Worm (Caenorhabditis elegans) whole organism, L4 larva: ENCODE data around the gene F31A3.5.

ENCODE experiments used
- D1046.2 ChIP-seq: fragments of 200-800 bp; sonication (Bioruptor generic); IDR thresholded peaks from 2 replicates; pipeline ENCODE4 v1.3.6; 2022; ENCODE audit warnings: missing genetic modification characterization, missing compliant biosample characterization
- F49E8.2 ChIP-seq: sonication (generic microtip); optimal IDR thresholded peaks from 2 replicates; lab custom pipeline; 2016; ENCODE audit warnings: missing compliant biosample characterization, mild to moderate bottlenecking, missing genetic modification characterization, borderline replicate concordance
- R02D3.7 ChIP-seq: fragments of 150-350 bp; sonication (generic microtip); optimal IDR thresholded peaks from 3 replicates; lab custom pipeline; 2014; ENCODE audit warnings: missing biosample characterization, missing genetic modification characterization
- T26A8.4 ChIP-seq: fragments of 200-800 bp; sonication (Bioruptor generic); IDR thresholded peaks from 2 replicates; pipeline ENCODE4 v1.3.6; 2022; ENCODE audit warnings: missing genetic modification characterization, missing compliant biosample characterization
- Y75B8A.6 ChIP-seq: fragments of 200-800 bp; sonication (Bioruptor generic); IDR thresholded peaks from 2 replicates; pipeline ENCODE4 v1.3.6; 2022; ENCODE audit warnings: missing genetic modification reagents, missing genetic modification characterization, missing compliant biosample characterization
- ZK337.2 ChIP-seq: fragments of 200-800 bp; sonication (Bioruptor generic); IDR thresholded peaks from 2 replicates; pipeline ENCODE4 v1.3.6; 2022; ENCODE audit warnings: missing genetic modification reagents, missing genetic modification characterization, missing compliant biosample characterization
- arid-1 ChIP-seq: fragments of 200-800 bp; sonication (Bioruptor generic); conservative IDR thresholded peaks from 2 replicates; pipeline ENCODE4 v1.3.6; 2022; ENCODE audit warnings: missing genetic modification reagents, missing genetic modification characterization, missing compliant biosample characterization
- attf-4 ChIP-seq: sonication (generic microtip); optimal IDR thresholded peaks from 3 replicates; lab custom pipeline; 2017; ENCODE audit warnings: missing biosample characterization, missing genetic modification characterization
- ceh-62 ChIP-seq: sonication (generic microtip); optimal IDR thresholded peaks from 2 replicates; lab custom pipeline; 2017; ENCODE audit warnings: missing biosample characterization, missing genetic modification characterization
- dmd-6 ChIP-seq: fragments of 200-800 bp; sonication (Bioruptor generic); IDR thresholded peaks from 2 replicates; pipeline ENCODE4 v1.3.6; 2022; ENCODE audit warnings: missing genetic modification reagents, missing genetic modification characterization, missing compliant biosample characterization
- dmd-8 ChIP-seq: fragments of 200-800 bp; sonication (Bioruptor generic); IDR thresholded peaks from 2 replicates; pipeline ENCODE4 v1.3.6; 2022; ENCODE audit warnings: missing genetic modification characterization, missing compliant biosample characterization
- dve-1 ChIP-seq: sonication (generic microtip); optimal IDR thresholded peaks from 2 replicates; lab custom pipeline; 2017; ENCODE audit warnings: antibody characterized with exemption, mild to moderate bottlenecking, missing genetic modification characterization, missing compliant biosample characterization; ENCODE audit not compliant: insufficient read depth
- fos-1 ChIP-seq: fragments of 150-350 bp; optimal IDR thresholded peaks from 2 replicates; lab custom pipeline; 2014; ENCODE audit warnings: missing biosample characterization, missing genetic modification characterization
- hif-1 ChIP-seq, 2 experiments: sonication (generic microtip); optimal IDR thresholded peaks; 2 replicates each; lab custom pipeline; 2016 to 2017; ENCODE audit warnings: missing compliant biosample characterization in 2 of 2, missing genetic modification characterization in 2 of 2, missing genetic modification reagents in 2 of 2, missing genotype in 2 of 2, mild to moderate bottlenecking in 1 of 2
- lin-1 ChIP-seq: fragments of 200-800 bp; sonication (Bioruptor generic); IDR thresholded peaks from 2 replicates; pipeline ENCODE4 v1.3.6; 2022; ENCODE audit warnings: missing genetic modification reagents, missing genetic modification characterization, missing compliant biosample characterization
- mep-1 ChIP-seq: fragments of 150-350 bp; sonication (generic microtip); optimal IDR thresholded peaks from 3 replicates; lab custom pipeline; 2014; ENCODE audit warnings: missing biosample characterization, missing genetic modification characterization
- nhr-237 ChIP-seq: sonication (generic microtip); optimal IDR thresholded peaks from 2 replicates; lab custom pipeline; 2017; ENCODE audit warnings: missing biosample characterization, missing genetic modification characterization
- nhr-28 ChIP-seq: fragments of 150-350 bp; optimal IDR thresholded peaks from 2 replicates; lab custom pipeline; 2014; ENCODE audit warnings: missing biosample characterization, missing genetic modification characterization
- nhr-48 ChIP-seq: sonication (generic microtip); optimal IDR thresholded peaks from 2 replicates; lab custom pipeline; 2016; ENCODE audit warnings: mild to moderate bottlenecking, missing genetic modification characterization, missing compliant biosample characterization
- skn-1 ChIP-seq: fragments of 150-350 bp; optimal IDR thresholded peaks from 2 replicates; lab custom pipeline; 2014; ENCODE audit warnings: missing biosample characterization, missing genetic modification characterization
- spr-1 ChIP-seq: sonication (generic microtip); optimal IDR thresholded peaks from 2 replicates; lab custom pipeline; 2016; ENCODE audit warnings: mild to moderate bottlenecking, missing genetic modification characterization, missing compliant biosample characterization
- spr-3 ChIP-seq: fragments of 200-800 bp; sonication (Bioruptor generic); optimal IDR thresholded peaks from 2 replicates; lab custom pipeline; 2018; ENCODE audit warnings: mild to moderate bottlenecking, missing genetic modification characterization, missing compliant biosample characterization
- tag-97 ChIP-seq: fragments of 200-800 bp; sonication (Bioruptor generic); IDR thresholded peaks from 2 replicates; pipeline ENCODE4 v1.3.6; 2022; ENCODE audit warnings: missing genetic modification characterization, missing compliant biosample characterization
- zfp-2 ChIP-seq: sonication (generic microtip); optimal IDR thresholded peaks from 2 replicates; lab custom pipeline; 2016; ENCODE audit warnings: mild to moderate bottlenecking, missing genetic modification characterization, missing compliant biosample characterization
- zfp-3 ChIP-seq: fragments of 200-800 bp; sonication (Bioruptor generic); conservative IDR thresholded peaks from 2 replicates; pipeline ENCODE4 v1.3.6; 2022; ENCODE audit warnings: missing genetic modification reagents, missing genetic modification characterization, missing compliant biosample characterization
- zip-2 ChIP-seq: fragments of 150-350 bp; optimal IDR thresholded peaks from 2 replicates; lab custom pipeline; 2014; ENCODE audit warnings: missing biosample characterization, missing genetic modification characterization
- ztf-7 ChIP-seq: fragments of 150-350 bp; optimal IDR thresholded peaks from 2 replicates; lab custom pipeline; 2014; ENCODE audit warnings: missing biosample characterization, missing genetic modification characterization

Gene F31A3.5

DNA sequence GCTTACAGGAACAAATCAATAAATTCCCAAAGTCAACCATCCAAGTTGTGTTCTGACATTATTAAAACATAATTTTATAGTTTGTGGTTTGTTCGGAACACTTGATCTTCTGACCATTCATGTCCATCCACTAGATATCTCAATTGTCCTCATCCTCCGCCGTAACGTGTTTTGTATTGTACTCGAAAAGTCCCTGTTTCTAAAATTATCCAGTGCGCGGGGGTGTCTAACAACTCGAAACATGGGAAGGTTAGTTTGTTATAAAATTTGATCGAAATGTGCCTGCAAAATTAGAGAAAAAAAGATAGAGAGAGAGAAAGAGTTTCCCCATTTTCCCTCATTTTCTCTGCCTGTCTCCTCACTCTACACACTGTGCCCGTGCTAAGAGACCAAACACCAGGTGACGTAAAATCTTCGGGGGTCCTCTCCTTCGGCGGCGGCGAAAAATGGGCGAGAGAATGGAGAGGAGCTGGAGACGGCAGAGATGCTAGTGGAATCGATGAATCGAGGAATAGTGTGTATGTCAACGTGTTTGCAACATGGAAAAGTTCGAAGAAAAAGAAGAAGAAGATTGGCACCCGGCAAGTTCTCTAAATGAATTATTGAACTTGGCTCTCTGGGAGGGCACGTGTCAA, 57.7 kb downstream of the F31A3.5 start (continued):
- TF ChIP-seq R02D3.7 (no peak), attf-4 (tag; lab: Kevin White, UChicago) (no peak), ceh-62 (no peak), hif-1 (tag; optimal IDR thresholded peaks at IDR 0.05; lab: Kevin White, UChicago) (peak in 1 of 2 experiments; percentile 67), lin-1 (GFP tag; lab: Robert Waterston, UW) (peak; percentile 76), Y75B8A.6 (no peak), D1046.2 (no peak), spr-3 (GFP tag; lab: Kevin White, UChicago) (no peak), zip-2 (no peak), spr-1 (tag; lab: Kevin White, UChicago) (no peak), dve-1 (tag; lab: Kevin White, UChicago) (peak; percentile 80), F49E8.2 (tag; lab: Kevin White, UChicago) (no peak), ZK337.2 (GFP tag; lab: Robert Waterston, UW) (no peak), fos-1 (tag; lab: Kevin White, UChicago) (peak; percentile 53), arid-1 (GFP tag; lab: Robert Waterston, UW) (no peak; the same call in 1 of the 2 replicates), zfp-2 (no peak), nhr-28 (tag; lab: Kevin White, UChicago) (peak; percentile 73), tag-97 (GFP tag; lab: Robert Waterston, UW) (no peak), ztf-7 (tag; lab: Kevin White, UChicago) (no peak), dmd-8 (GFP tag; lab: Robert Waterston, UW) (no peak), dmd-6 (GFP tag; lab: Robert Waterston, UW) (peak; percentile 98), T26A8.4 (GFP tag; lab: Robert Waterston, UW) (no peak), mep-1 (tag; lab: Kevin White, UChicago) (peak; percentile 84), nhr-237 (tag; lab: Kevin White, UChicago) (no peak), skn-1 (tag; lab: Kevin White, UChicago) (no peak), zfp-3 (no peak), nhr-48 (tag; lab: Kevin White, UChicago) (peak; percentile 89)
